Worm (Caenorhabditis elegans): ENCODE data around the gene let-858.

ce11 chrII:11016835-11016883 is 5.5 kb upstream of the let-858 start, which contains the start of gene ram-2:
- TF ChIP-seq klf-2 (GFP tag; conservative IDR thresholded peaks at IDR 0.05) (no peak), flt-1 (GFP tag; IDR thresholded peaks at IDR 0.05) (no peak)
